Fruit fly (Drosophila melanogaster): Measurements from ENCODE around the gene Taf13.

Taf13 gene

dm6 chr2L:20086295-20087096, 7.2 kb downstream of the Taf13 start (continued):
- TF ChIP-seq tna (GFP tag; IDR thresholded peaks at IDR 0.05; ENCODE audit: partially characterized antibody) (peak; percentile 8), CG3407 (GFP tag; optimal IDR thresholded peaks at IDR 0.05) (peak; percentile 83), tx (GFP tag; optimal IDR thresholded peaks at IDR 0.05) (peak; percentile 74), Sry-β (GFP tag; optimal IDR thresholded peaks at IDR 0.05) (peak; percentile 0), CG2199 (GFP tag; IDR thresholded peaks at IDR 0.05) (peak; percentile 79; the same call in 1 of the 3 replicates), vvl (GFP tag; IDR thresholded peaks at IDR 0.05) (peak; percentile 92), Meics (GFP tag; optimal IDR thresholded peaks at IDR 0.05) (peak; percentile 84), fu2 (GFP tag; optimal IDR thresholded peaks at IDR 0.05) (peak; percentile 63), lab (GFP tag; optimal IDR thresholded peaks at IDR 0.05) (peak; percentile 83), odd (GFP tag; optimal IDR thresholded peaks at IDR 0.05) (peak; percentile 82), gcm (GFP tag; optimal IDR thresholded peaks at IDR 0.05) (peak; percentile 87), Ets97D (GFP tag; optimal IDR thresholded peaks at IDR 0.05) (peak; percentile 23), sqz (GFP tag; optimal IDR thresholded peaks at IDR 0.05) (peak; percentile 85), slp2 (GFP tag; optimal IDR thresholded peaks at IDR 0.05) (peak; percentile 57), CG7786 (GFP tag; optimal IDR thresholded peaks at IDR 0.05) (peak; percentile 61), CG5180 (GFP tag; optimal IDR thresholded peaks at IDR 0.05) (peak; percentile 76), CG3995 (GFP tag; optimal IDR thresholded peaks at IDR 0.05) (peak; percentile 2), en (GFP tag; optimal IDR thresholded peaks at IDR 0.05) (peak; percentile 85), wek (GFP tag; optimal IDR thresholded peaks at IDR 0.05) (peak; percentile 60), nerfin-1 (tag; optimal IDR thresholded peaks at IDR 0.05) (peak; percentile 77), CG2678 (tag; optimal IDR thresholded peaks at IDR 0.05) (peak; percentile 87), nom (GFP tag; optimal IDR thresholded peaks at IDR 0.05) (peak; percentile 47), CG17385 (GFP tag; optimal IDR thresholded peaks at IDR 0.05) (peak; percentile 81), CG5953 (GFP tag; IDR thresholded peaks at IDR 0.05) (peak; percentile 83), Neu2 (GFP tag; optimal IDR thresholded peaks at IDR 0.05; ENCODE audit: borderline replicate concordance) (no peak), gt (GFP tag; IDR thresholded peaks at IDR 0.05) (peak; percentile 91), fru (optimal IDR thresholded peaks at IDR 0.05) (no peak), CG18619 (GFP tag; optimal IDR thresholded peaks at IDR 0.05) (peak; percentile 84), CG4360 (GFP tag; IDR thresholded peaks at IDR 0.05) (peak; percentile 67), CG17912 (GFP tag; optimal IDR thresholded peaks at IDR 0.05) (no peak), Bgb (GFP tag; IDR thresholded peaks at IDR 0.05; ENCODE audit: partially characterized antibody) (peak; percentile 52), CG9609 (GFP tag; optimal IDR thresholded peaks at IDR 0.05) (peak; percentile 78), Side (GFP tag; optimal IDR thresholded peaks at IDR 0.05) (peak; percentile 81), bbx (GFP tag; IDR thresholded peaks at IDR 0.05; ENCODE audit: partially characterized antibody) (0 out of 2 replicates have a peak, but pooled peaks have one; percentile 53), CG6813 (GFP tag; optimal IDR thresholded peaks at IDR 0.05) (peak; percentile 74), grn (GFP tag; optimal IDR thresholded peaks at IDR 0.05) (peak; percentile 95), CG15696 (tag; optimal IDR thresholded peaks at IDR 0.05) (peak; percentile 50), Mad (GFP tag; optimal IDR thresholded peaks at IDR 0.05) (peak; percentile 74), pnt (GFP tag; optimal IDR thresholded peaks at IDR 0.05) (peak; percentile 80), BEAF-32 (GFP tag; optimal IDR thresholded peaks at IDR 0.05) (no peak), tgo (GFP tag; IDR thresholded peaks at IDR 0.05) (peak; percentile 74; the same call in 2 of the 3 replicates), shn (GFP tag; optimal IDR thresholded peaks at IDR 0.05) (peak; percentile 47), run (tag; optimal IDR thresholded peaks at IDR 0.05) (peak; percentile 82), CG2129 (GFP tag; IDR thresholded peaks at IDR 0.05; ENCODE audit: partially characterized antibody) (no peak), Max (GFP tag; optimal IDR thresholded peaks at IDR 0.05) (peak; percentile 73), dati (GFP tag; IDR thresholded peaks at IDR 0.05) (peak; percentile 83), CG6683 (GFP tag; optimal IDR thresholded peaks at IDR 0.05) (peak; percentile 77), Vsx1 (GFP tag; optimal IDR thresholded peaks at IDR 0.05) (peak; percentile 91)
